Fruit fly (Drosophila melanogaster) whole organism, wandering third instar larva: ENCODE measurements around the gene CG15483.

ENCODE experiments used
- Dfd ChIP-seq: fragments of >200 bp; optimal IDR thresholded peaks from 2 replicates; lab custom pipeline; 2017; ENCODE audit warnings: missing biosample characterization, missing genetic modification characterization
- Hr78 ChIP-seq: fragments of >200 bp; optimal IDR thresholded peaks from 2 replicates; lab custom pipeline; 2017; ENCODE audit warnings: missing biosample characterization, missing genetic modification characterization
- Hr83 ChIP-seq: fragments of 200-300 bp; sonication (Bioruptor generic); optimal IDR thresholded peaks from 2 replicates; lab custom pipeline; 2016; ENCODE audit warnings: missing biosample characterization, mild to moderate bottlenecking, missing genetic modification characterization, moderate library complexity; ENCODE audit not compliant: poor library complexity, severe bottlenecking
- Mio ChIP-seq: sonication (Bioruptor generic); optimal IDR thresholded peaks from 2 replicates; lab custom pipeline; 2016; ENCODE audit warnings: missing biosample characterization, missing genetic modification characterization
- OdsH ChIP-seq: fragments of 200-800 bp; sonication (Bioruptor generic); optimal IDR thresholded peaks from 2 replicates; lab custom pipeline; 2016; ENCODE audit warnings: missing biosample characterization, mild to moderate bottlenecking, missing genetic modification characterization
- dmrt93B ChIP-seq: fragments of 200-800 bp; sonication (Bioruptor generic); optimal IDR thresholded peaks from 2 replicates; lab custom pipeline; 2018; ENCODE audit warnings: missing biosample characterization, mild to moderate bottlenecking, missing genetic modification characterization
- ey ChIP-seq: fragments of 200-800 bp; sonication (Bioruptor generic); optimal IDR thresholded peaks from 2 replicates; lab custom pipeline; 2016; ENCODE audit warnings: missing biosample characterization, missing genetic modification characterization
- lola ChIP-seq: fragments of >200 bp; optimal IDR thresholded peaks from 2 replicates; lab custom pipeline; 2017; ENCODE audit warnings: missing biosample characterization, missing genetic modification characterization
- psq ChIP-seq: fragments of 200-800 bp; sonication (Bioruptor generic); optimal IDR thresholded peaks from 3 replicates; lab custom pipeline; 2017; ENCODE audit warnings: missing biosample characterization, mild to moderate bottlenecking, missing genetic modification characterization, moderate library complexity
- sv ChIP-seq: fragments of 200-800 bp; sonication (Bioruptor generic); optimal IDR thresholded peaks from 3 replicates; lab custom pipeline; 2016; ENCODE audit warnings: missing biosample characterization, missing genetic modification characterization
- usp ChIP-seq: fragments of >200 bp; optimal IDR thresholded peaks from 2 replicates; lab custom pipeline; 2017; ENCODE audit warnings: missing biosample characterization, missing genetic modification characterization

- no peak for TF ChIP-seq Hr83 (GFP tag; lab: Kevin White, UChicago)
- TF ChIP-seq psq (GFP tag; lab: Kevin White, UChicago), result no peak
- no peak for TF ChIP-seq sv (GFP tag; lab: Kevin White, UChicago)
- no peak for TF ChIP-seq OdsH (GFP tag; lab: Kevin White, UChicago)
- no peak for TF ChIP-seq ey (GFP tag; lab: Kevin White, UChicago)
- TF ChIP-seq usp, result no peak
- no peak for TF ChIP-seq Hr78
- no peak for TF ChIP-seq dmrt93B (GFP tag; lab: Kevin White, UChicago)
- no peak for TF ChIP-seq Dfd (GFP tag; lab: Kevin White, UChicago)
- TF ChIP-seq Mio (GFP tag; lab: Kevin White, UChicago), result no peak
- TF ChIP-seq lola (GFP tag; lab: Kevin White, UChicago), result no peak
Measured at dm6 chr2L:12750060-12750459, 11.6 kb downstream of the CG15483 start.
